Fruit fly (Drosophila melanogaster) S2 (cell line): Measurements from ENCODE around the gene CG10646.

Experiments used
- CG8478 ChIP-seq: fragments of >200 bp; optimal IDR thresholded peaks from 2 replicates; lab custom pipeline; 2018
- CTCF ChIP-seq, 2 experiments: fragments of >200 bp; optimal IDR thresholded peaks; 2 replicates each; lab custom pipeline; 2018

DNA sequence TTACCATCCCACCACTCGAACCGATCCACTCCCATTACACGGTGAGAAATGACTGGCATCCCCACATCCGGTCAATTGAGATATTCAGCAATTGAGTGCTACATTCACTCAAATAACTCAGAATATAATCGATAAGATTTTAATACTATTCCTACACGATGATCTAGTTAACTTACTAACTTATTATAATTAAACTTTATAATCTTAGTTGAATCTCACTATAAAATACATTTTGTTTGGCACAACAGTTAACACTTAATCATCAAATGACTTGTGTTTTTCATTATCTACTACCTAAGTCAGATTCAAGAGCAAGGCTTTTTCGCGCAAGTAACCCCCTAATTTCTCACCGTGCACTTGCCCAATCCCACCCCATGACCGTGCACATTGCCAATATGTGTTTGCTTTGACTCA lies 8.4 kb downstream of the CG10646 start:
- TF ChIP-seq CG8478 (lab: Kevin White, UChicago) (no peak), CTCF (optimal IDR thresholded peaks at IDR 0.05; lab: Kevin White, UChicago) (no peak)
